Worm (Caenorhabditis elegans): Measurements from ENCODE around the gene F40G9.7.

Gene F40G9.7

ce11 chrIII:154168-154567, 11.3 kb upstream of the F40G9.7 start:
- TF ChIP-seq ttx-3 (tag; optimal IDR thresholded peaks at IDR 0.05) = no peak
- no peak for TF ChIP-seq pat-9 (tag; optimal IDR thresholded peaks at IDR 0.05)
- peak; percentile 70 for TF ChIP-seq pqm-1 (tag; optimal IDR thresholded peaks at IDR 0.05)
- TF ChIP-seq syd-9 (tag; optimal IDR thresholded peaks at IDR 0.05) = no peak
- TF ChIP-seq zip-5 (tag; optimal IDR thresholded peaks at IDR 0.05) = no peak
- peak; percentile 100 for TF ChIP-seq elt-2 (tag; optimal IDR thresholded peaks at IDR 0.05)

ce11 chrIII:156645-157044, 8.8 kb upstream of the F40G9.7 start, which contains the start of the genes zig-13 and ver-1:
Gene zig-13, minus strand, starts transcription at chrIII:156745.
Gene ver-1, plus strand, starts transcription at chrIII:156824.
- TF ChIP-seq C08G9.2 (tag; optimal IDR thresholded peaks at IDR 0.05) (no peak), sdc-2 (tag; optimal IDR thresholded peaks at IDR 0.05) (no peak), ama-1 (optimal IDR thresholded peaks at IDR 0.05) (no peak), fkh-6 (tag; optimal IDR thresholded peaks at IDR 0.05) (no peak), ceh-19 (GFP tag; optimal IDR thresholded peaks at IDR 0.05) (no peak), lim-6 (tag; optimal IDR thresholded peaks at IDR 0.05) (no peak), hlh-15 (tag; optimal IDR thresholded peaks at IDR 0.05) (no peak), ref-2 (tag; optimal IDR thresholded peaks at IDR 0.05) (no peak), dmd-4 (tag; optimal IDR thresholded peaks at IDR 0.05; ENCODE audit: borderline replicate concordance) (no peak), pag-3 (tag; optimal IDR thresholded peaks at IDR 0.05; ENCODE audit: borderline replicate concordance) (no peak), eyg-1 (tag; optimal IDR thresholded peaks at IDR 0.05) (no peak), hlh-6 (tag; optimal IDR thresholded peaks at IDR 0.05) (no peak), ceh-9 (tag; optimal IDR thresholded peaks at IDR 0.05) (no peak), nfya-1 (tag; optimal IDR thresholded peaks at IDR 0.05) (no peak), pat-9 (tag; optimal IDR thresholded peaks at IDR 0.05) (no peak), tbx-7 (tag; optimal IDR thresholded peaks at IDR 0.05) (no peak), sox-2 (GFP tag; IDR thresholded peaks at IDR 0.05) (no peak)

DNA sequence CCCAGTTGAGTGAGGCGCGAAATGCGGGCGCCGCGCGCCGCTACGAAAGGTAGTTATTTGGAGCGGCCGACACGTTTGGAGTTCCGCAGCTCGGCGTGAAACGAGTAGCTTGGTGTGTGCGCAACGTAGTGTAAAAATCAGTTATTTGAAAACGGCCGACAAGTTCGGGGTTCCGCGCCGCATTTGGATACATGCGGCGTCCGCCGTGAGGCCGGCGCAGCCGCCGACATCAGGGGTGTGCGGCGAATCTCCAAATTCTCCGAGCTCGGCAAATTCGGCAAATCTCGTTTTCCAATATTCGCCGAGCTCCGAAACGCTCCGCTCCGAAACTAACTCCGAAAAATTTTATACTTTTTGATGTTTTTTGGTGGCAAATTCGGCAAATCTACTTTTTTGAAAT, 7.5 kb upstream of the F40G9.7 start:
- no peak for TF ChIP-seq fkh-6 (tag; optimal IDR thresholded peaks at IDR 0.05)
- no peak for TF ChIP-seq lin-11 (tag; optimal IDR thresholded peaks at IDR 0.05)
- no peak for TF ChIP-seq hlh-30 (tag; optimal IDR thresholded peaks at IDR 0.05; ENCODE audit: insufficient read depth)
- no peak for TF ChIP-seq ceh-34 (tag; optimal IDR thresholded peaks at IDR 0.05)
- no peak for TF ChIP-seq hlh-6 (tag; optimal IDR thresholded peaks at IDR 0.05)
- TF ChIP-seq mec-3 (tag; optimal IDR thresholded peaks at IDR 0.05; ENCODE audit: borderline replicate concordance) = no peak
- no peak for TF ChIP-seq sox-4 (tag; optimal IDR thresholded peaks at IDR 0.05)
- TF ChIP-seq sdc-2 (tag; optimal IDR thresholded peaks at IDR 0.05) = no peak

ce11 chrIII:159149-159548, 6.3 kb upstream of the F40G9.7 start:
- no peak for TF ChIP-seq nhr-11 (tag; optimal IDR thresholded peaks at IDR 0.05)
- TF ChIP-seq lim-6 (tag; optimal IDR thresholded peaks at IDR 0.05) = no peak
- no peak for TF ChIP-seq K09A11.1 (tag; optimal IDR thresholded peaks at IDR 0.05; ENCODE audit: insufficient read depth)
- TF ChIP-seq hlh-15 (tag; optimal IDR thresholded peaks at IDR 0.05) = no peak
- no peak for TF ChIP-seq pqm-1 (tag; optimal IDR thresholded peaks at IDR 0.05)
- TF ChIP-seq sox-4 (tag; optimal IDR thresholded peaks at IDR 0.05) = no peak
- no peak for TF ChIP-seq elt-2 (tag; optimal IDR thresholded peaks at IDR 0.05)
- no peak for TF ChIP-seq nfya-1 (tag; optimal IDR thresholded peaks at IDR 0.05)
- no peak for TF ChIP-seq pros-1 (tag; optimal IDR thresholded peaks at IDR 0.05)

DNA sequence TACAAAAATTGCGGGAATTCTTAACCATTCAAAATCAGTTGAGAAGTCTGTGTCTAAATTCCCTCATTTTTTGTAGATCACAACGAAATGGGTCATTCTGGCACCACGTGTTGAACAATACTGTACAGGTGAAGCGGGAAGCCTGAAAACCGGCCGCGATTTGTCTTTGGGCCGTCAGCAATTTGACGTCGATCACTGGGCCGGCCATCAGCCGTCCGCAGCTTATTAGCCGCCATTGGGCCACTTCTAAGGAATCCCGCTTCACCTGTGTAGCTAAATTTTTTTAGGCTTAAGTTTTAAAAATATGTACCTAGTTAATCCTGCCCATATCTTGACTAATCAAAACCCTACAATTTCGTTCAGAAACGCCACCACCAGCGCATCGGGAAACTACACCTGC, 5.8 kb upstream of the F40G9.7 start:
- TF ChIP-seq lim-6 (tag; optimal IDR thresholded peaks at IDR 0.05) = peak; percentile 3
- no peak for TF ChIP-seq nhr-11 (tag; optimal IDR thresholded peaks at IDR 0.05)
- TF ChIP-seq ceh-45 (GFP tag; IDR thresholded peaks at IDR 0.05) = no peak
- TF ChIP-seq rnt-1 (tag; optimal IDR thresholded peaks at IDR 0.05) = no peak

DNA sequence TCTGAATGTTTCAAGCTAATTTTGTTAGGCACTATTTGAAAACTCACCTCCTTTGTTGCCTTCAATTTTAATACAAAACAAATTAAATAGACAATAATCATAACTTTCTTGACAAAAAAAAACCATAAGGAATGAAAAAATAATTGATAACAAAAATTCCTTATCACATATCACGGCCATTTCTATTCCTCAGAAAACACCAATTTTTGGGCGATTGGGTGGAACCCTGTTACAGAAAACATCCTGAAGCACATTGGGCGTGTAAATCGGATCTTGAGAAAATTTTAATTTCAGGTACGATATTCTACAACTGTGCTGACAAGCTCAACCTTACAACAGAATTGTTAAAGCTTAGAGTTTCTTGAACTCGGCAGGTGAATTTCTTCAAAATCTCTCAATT, 715 bp upstream of the F40G9.7 start, which contains the start of gene F40G9.8:
F40G9.8 (minus strand) TSS at position 101 of the 400 bp plus-strand sequence.
- no peak for TF ChIP-seq ceh-45 (GFP tag; IDR thresholded peaks at IDR 0.05)
- no peak for TF ChIP-seq ceh-19 (GFP tag; optimal IDR thresholded peaks at IDR 0.05)
- no peak for TF ChIP-seq ahr-1 (tag; optimal IDR thresholded peaks at IDR 0.05)
- TF ChIP-seq elt-2 (tag; optimal IDR thresholded peaks at IDR 0.05) = no peak
- no peak for TF ChIP-seq Y22D7AL.16 (tag; optimal IDR thresholded peaks at IDR 0.05)
- no peak for TF ChIP-seq ets-4 (tag; optimal IDR thresholded peaks at IDR 0.05)
- no peak for TF ChIP-seq K02D7.2 (tag; optimal IDR thresholded peaks at IDR 0.05)
- TF ChIP-seq K09A11.1 (tag; optimal IDR thresholded peaks at IDR 0.05; ENCODE audit: insufficient read depth) = no peak
- no peak for TF ChIP-seq ceh-34 (tag; optimal IDR thresholded peaks at IDR 0.05)
